Worm (Caenorhabditis elegans) whole organism, late embryonic: ENCODE results near the gene set-12.

Experiments used
- C38D4.7 ChIP-seq: fragments of 200-800 bp; sonication (Bioruptor generic); optimal IDR thresholded peaks from 2 replicates; lab custom pipeline; 2018; ENCODE audit warnings: mild to moderate bottlenecking, missing genetic modification characterization, moderate library complexity, missing compliant biosample characterization
- K02D7.2 ChIP-seq: sonication (generic microtip); optimal IDR thresholded peaks from 2 replicates; lab custom pipeline; 2017; ENCODE audit warnings: mild to moderate bottlenecking, missing genetic modification characterization, missing compliant biosample characterization
- ama-1 ChIP-seq: fragments of 150-350 bp; optimal IDR thresholded peaks from 2 replicates; lab custom pipeline; 2014
- che-1 ChIP-seq: sonication (generic microtip); optimal IDR thresholded peaks from 2 replicates; lab custom pipeline; 2016; ENCODE audit warnings: mild to moderate bottlenecking, missing genetic modification characterization, missing compliant biosample characterization
- lim-6 ChIP-seq: sonication (generic microtip); optimal IDR thresholded peaks from 2 replicates; lab custom pipeline; 2016; ENCODE audit warnings: missing genetic modification characterization, missing compliant biosample characterization
- tbx-2 ChIP-seq: sonication (generic microtip); optimal IDR thresholded peaks from 2 replicates; lab custom pipeline; 2016; ENCODE audit warnings: missing genetic modification characterization, missing compliant biosample characterization

ce11 chrX:7689570-7689969, 46.5 kb downstream of the set-12 start:
- TF ChIP-seq K02D7.2 (tag; lab: Kevin White, UChicago) = no peak
- no peak for TF ChIP-seq lim-6 (tag; lab: Kevin White, UChicago)
- no peak for TF ChIP-seq ama-1 (lab: Kevin White, UChicago)
- TF ChIP-seq tbx-2 (tag; lab: Kevin White, UChicago) = no peak
- no peak for TF ChIP-seq C38D4.7
- no peak for TF ChIP-seq che-1 (tag; lab: Kevin White, UChicago)
